Fruit fly (Drosophila melanogaster) whole organism, prepupa: ENCODE data around the gene CG31064.

ENCODE experiments used
- Blimp-1 ChIP-seq: fragments of 200-800 bp; sonication (Bioruptor generic); optimal IDR thresholded peaks from 3 replicates; lab custom pipeline; 2017; ENCODE audit warnings: missing biosample characterization, missing genetic modification characterization, mild to moderate bottlenecking, moderate library complexity, missing genetic modification reagents
- CG10631 ChIP-seq: fragments of 200-800 bp; sonication (Bioruptor generic); optimal IDR thresholded peaks from 2 replicates; lab custom pipeline; 2016; ENCODE audit warnings: missing biosample characterization, missing genetic modification characterization
- CG11762 ChIP-seq: fragments of 200-800 bp; sonication (Bioruptor generic); optimal IDR thresholded peaks from 3 replicates; lab custom pipeline; 2016; ENCODE audit warnings: missing biosample characterization, missing genetic modification characterization; ENCODE audit not compliant: insufficient read depth
- CG11902 ChIP-seq: fragments of 200-800 bp; sonication (Bioruptor generic); optimal IDR thresholded peaks from 3 replicates; lab custom pipeline; 2016; ENCODE audit warnings: missing biosample characterization, missing genetic modification characterization
- CG15336 ChIP-seq: fragments of 200-800 bp; sonication (Bioruptor generic); IDR thresholded peaks from 2 replicates; pipeline ENCODE4 v1.3.6; 2022; ENCODE audit warnings: missing biosample characterization, missing genetic modification characterization
- CG1621 ChIP-seq: fragments of 200-800 bp; sonication (Bioruptor generic); optimal IDR thresholded peaks from 3 replicates; lab custom pipeline; 2018; ENCODE audit warnings: missing biosample characterization, mild to moderate bottlenecking, missing genetic modification characterization
- CG3032 ChIP-seq: fragments of 200-800 bp; optimal IDR thresholded peaks from 2 replicates; lab custom pipeline; 2019; ENCODE audit warnings: missing biosample characterization, mild to moderate bottlenecking, missing genetic modification characterization, moderate library complexity
- CG31627 ChIP-seq: fragments of 200-800 bp; sonication (Bioruptor generic); optimal IDR thresholded peaks from 3 replicates; lab custom pipeline; 2016; ENCODE audit warnings: missing biosample characterization, missing genetic modification characterization
- CG34406 ChIP-seq: fragments of 200-800 bp; sonication (Bioruptor generic); optimal IDR thresholded peaks from 3 replicates; lab custom pipeline; 2016; ENCODE audit warnings: missing biosample characterization, missing genetic modification characterization
- CG3919 ChIP-seq: fragments of 200-800 bp; sonication (Bioruptor generic); optimal IDR thresholded peaks from 3 replicates; lab custom pipeline; 2016; ENCODE audit warnings: missing biosample characterization, missing genetic modification characterization
- CG4318 ChIP-seq: fragments of 200-800 bp; sonication (Bioruptor generic); optimal IDR thresholded peaks from 3 replicates; lab custom pipeline; 2017; ENCODE audit warnings: missing biosample characterization, mild to moderate bottlenecking, missing genetic modification characterization
- CG6163 ChIP-seq: fragments of 200-800 bp; sonication (Bioruptor generic); IDR thresholded peaks from 3 replicates; pipeline ENCODE4 v1.3.6; 2022; ENCODE audit warnings: missing biosample characterization, missing genetic modification characterization
- CG6792 ChIP-seq: fragments of 200-800 bp; sonication (Bioruptor generic); optimal IDR thresholded peaks from 3 replicates; lab custom pipeline; 2016; ENCODE audit warnings: missing biosample characterization, missing genetic modification characterization
- CG6808 ChIP-seq: fragments of 200-800 bp; sonication (Bioruptor generic); optimal IDR thresholded peaks from 3 replicates; lab custom pipeline; 2017; ENCODE audit warnings: missing biosample characterization, missing genetic modification characterization, mild to moderate bottlenecking, moderate library complexity, missing genetic modification reagents
- CG6854 ChIP-seq: fragments of 200-800 bp; sonication (Bioruptor generic); optimal IDR thresholded peaks from 2 replicates; lab custom pipeline; 2017; ENCODE audit warnings: missing biosample characterization, mild to moderate bottlenecking, missing genetic modification characterization
- CG7368 ChIP-seq: fragments of 200-800 bp; sonication (Bioruptor generic); optimal IDR thresholded peaks from 3 replicates; lab custom pipeline; 2016; ENCODE audit warnings: missing biosample characterization, missing genetic modification characterization
- CG8119 ChIP-seq: fragments of 200-800 bp; sonication (Bioruptor generic); IDR thresholded peaks from 3 replicates; pipeline ENCODE4 v1.3.6; 2022; ENCODE audit warnings: missing biosample characterization, missing genetic modification characterization
- CG8319 ChIP-seq: fragments of 200-800 bp; sonication (Bioruptor generic); optimal IDR thresholded peaks from 3 replicates; lab custom pipeline; 2016; ENCODE audit warnings: missing biosample characterization, missing genetic modification characterization
- Eip75B ChIP-seq: fragments of 200-800 bp; sonication (Bioruptor generic); optimal IDR thresholded peaks from 3 replicates; lab custom pipeline; 2016; ENCODE audit warnings: missing biosample characterization, missing genetic modification characterization
- Eip78C ChIP-seq: fragments of 200-800 bp; sonication (Bioruptor generic); peaks from one replicate; lab custom pipeline; 2016; ENCODE audit warnings: missing biosample characterization, missing genetic modification characterization
- Eip93F ChIP-seq: fragments of 200-800 bp; sonication (Bioruptor generic); optimal IDR thresholded peaks from 2 replicates; lab custom pipeline; 2016; ENCODE audit warnings: missing biosample characterization, mild to moderate bottlenecking, missing genetic modification characterization
- Ets21C ChIP-seq: fragments of 200-800 bp; sonication (Bioruptor generic); optimal IDR thresholded peaks from 3 replicates; lab custom pipeline; 2016; ENCODE audit warnings: missing biosample characterization, missing genetic modification characterization
- Gug ChIP-seq: fragments of 200-800 bp; sonication (Bioruptor generic); IDR thresholded peaks from 2 replicates; pipeline ENCODE4 v1.3.6; 2022; ENCODE audit warnings: missing biosample characterization, missing genetic modification characterization
- Hr38 ChIP-seq: sonication (Bioruptor generic); optimal IDR thresholded peaks from 2 replicates; lab custom pipeline; 2016; ENCODE audit warnings: missing biosample characterization, missing genetic modification characterization
- Hr39 ChIP-seq: fragments of 200-800 bp; sonication (Bioruptor generic); optimal IDR thresholded peaks from 2 replicates; lab custom pipeline; 2016; ENCODE audit warnings: missing biosample characterization, missing genetic modification characterization
- Hr4 ChIP-seq: fragments of 200-800 bp; sonication (Bioruptor generic); optimal IDR thresholded peaks from 3 replicates; lab custom pipeline; 2016; ENCODE audit warnings: missing biosample characterization, missing genetic modification characterization
- Met ChIP-seq: fragments of 200-800 bp; sonication (Bioruptor generic); optimal IDR thresholded peaks from 3 replicates; lab custom pipeline; 2016; ENCODE audit warnings: missing biosample characterization, missing genetic modification characterization
- Smox ChIP-seq: fragments of 200-800 bp; sonication (Bioruptor generic); optimal IDR thresholded peaks from 3 replicates; lab custom pipeline; 2016; ENCODE audit warnings: missing biosample characterization, missing genetic modification characterization
- Sox14 ChIP-seq: fragments of 200-800 bp; sonication (Bioruptor generic); optimal IDR thresholded peaks from 3 replicates; lab custom pipeline; 2016; ENCODE audit warnings: missing biosample characterization, missing genetic modification characterization
- Sox15 ChIP-seq: fragments of 200-800 bp; sonication (Bioruptor generic); optimal IDR thresholded peaks from 3 replicates; lab custom pipeline; 2016; ENCODE audit warnings: missing biosample characterization, missing genetic modification characterization
- achi ChIP-seq: fragments of 200-800 bp; sonication (Bioruptor generic); optimal IDR thresholded peaks from 3 replicates; lab custom pipeline; 2016; ENCODE audit warnings: missing biosample characterization, missing genetic modification characterization
- acj6 ChIP-seq: fragments of 200-800 bp; sonication (Bioruptor generic); optimal IDR thresholded peaks from 3 replicates; lab custom pipeline; 2016; ENCODE audit warnings: missing biosample characterization, missing genetic modification characterization
- cyc ChIP-seq: fragments of 200-800 bp; sonication (Bioruptor generic); optimal IDR thresholded peaks from 3 replicates; lab custom pipeline; 2016; ENCODE audit warnings: missing biosample characterization, missing genetic modification characterization
- esn ChIP-seq: fragments of 200-800 bp; sonication (Bioruptor generic); optimal IDR thresholded peaks from 2 replicates; lab custom pipeline; 2016; ENCODE audit warnings: missing biosample characterization, mild to moderate bottlenecking, missing genetic modification characterization, moderate library complexity
- fd59A ChIP-seq: fragments of 200-800 bp; sonication (Bioruptor generic); optimal IDR thresholded peaks from 2 replicates; lab custom pipeline; 2017; ENCODE audit warnings: missing biosample characterization, mild to moderate bottlenecking, missing genetic modification characterization, missing genetic modification reagents
- fd85E ChIP-seq: fragments of 200-800 bp; sonication (Bioruptor generic); optimal IDR thresholded peaks from 3 replicates; lab custom pipeline; 2016; ENCODE audit warnings: missing biosample characterization, missing genetic modification characterization
- fkh ChIP-seq: fragments of 200-800 bp; sonication (Bioruptor generic); optimal IDR thresholded peaks from 3 replicates; lab custom pipeline; 2017; ENCODE audit warnings: missing biosample characterization, mild to moderate bottlenecking, missing genetic modification characterization, moderate library complexity
- net ChIP-seq: fragments of 200-800 bp; sonication (Bioruptor generic); optimal IDR thresholded peaks from 3 replicates; lab custom pipeline; 2016; ENCODE audit warnings: missing biosample characterization, missing genetic modification characterization
- ss ChIP-seq, 2 experiments: fragments of 200-800 bp; sonication (Bioruptor generic); optimal IDR thresholded peaks; 2 replicates in 1 of 2; 3 replicates in 1 of 2; lab custom pipeline; 2017 to 2018; ENCODE audit warnings: mild to moderate bottlenecking in 2 of 2, missing biosample characterization in 2 of 2, missing genetic modification characterization in 2 of 2, moderate library complexity in 1 of 2
- svp ChIP-seq: fragments of 200-800 bp; sonication (Bioruptor generic); peaks from one replicate; lab custom pipeline; 2016; ENCODE audit warnings: missing biosample characterization, missing genetic modification characterization
- topi ChIP-seq: fragments of 200-800 bp; sonication (Bioruptor generic); optimal IDR thresholded peaks from 3 replicates; lab custom pipeline; 2016; ENCODE audit warnings: missing biosample characterization, missing genetic modification characterization
- vri ChIP-seq: fragments of 200-800 bp; sonication (Bioruptor generic); optimal IDR thresholded peaks from 3 replicates; lab custom pipeline; 2016; ENCODE audit warnings: missing biosample characterization, mild to moderate bottlenecking, missing genetic modification characterization

Gene CG31064

dm6 chr3R:27204694-27205414 lies 34.0 kb downstream of the CG31064 start (continued):
- TF ChIP-seq acj6 (GFP tag; lab: Kevin White, UChicago) (peak; percentile 26), achi (peak; percentile 41), CG31627 (GFP tag; lab: Kevin White, UChicago) (no peak), Sox14 (GFP tag; lab: Kevin White, UChicago) (no peak), fd59A (GFP tag; lab: Kevin White, UChicago) (peak; percentile 42), CG6808 (GFP tag; lab: Kevin White, UChicago) (peak; percentile 55), CG15336 (GFP tag; lab: Robert Waterston, UW) (no peak)

- peak in 1 of 2 experiments; percentile 60 for TF ChIP-seq ss (GFP tag; optimal IDR thresholded peaks at IDR 0.05; lab: Kevin White, UChicago)
- no peak for TF ChIP-seq CG8319
- peak; percentile 60 for TF ChIP-seq Eip78C
Measured at dm6 chr3R:27203856-27204255, 35.0 kb downstream of the CG31064 start.

DNA sequence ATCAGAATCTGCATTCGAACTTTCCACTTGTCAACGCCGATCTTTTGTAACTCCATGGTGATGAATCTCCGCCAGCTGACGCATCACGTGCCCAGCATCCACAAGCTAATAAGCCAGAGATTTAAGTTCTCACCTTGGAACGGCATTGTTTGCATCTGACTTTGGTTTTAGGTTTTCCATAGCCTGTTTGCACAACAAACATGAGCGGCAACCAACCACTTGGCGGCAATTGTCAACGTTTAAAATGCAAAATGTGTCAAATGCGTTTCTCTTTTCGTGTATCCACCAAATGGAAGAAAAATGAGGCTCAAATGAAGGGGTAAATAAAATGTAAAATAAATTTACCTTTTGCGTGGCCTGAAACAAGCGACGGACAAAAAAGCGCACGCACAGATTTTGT lies 36.6 kb downstream of the CG31064 start:
- TF ChIP-seq vri (no peak), fkh (peak; percentile 34), Gug (GFP tag; lab: Robert Waterston, UW) (no peak), CG6854 (GFP tag; lab: Kevin White, UChicago) (no peak)

DNA sequence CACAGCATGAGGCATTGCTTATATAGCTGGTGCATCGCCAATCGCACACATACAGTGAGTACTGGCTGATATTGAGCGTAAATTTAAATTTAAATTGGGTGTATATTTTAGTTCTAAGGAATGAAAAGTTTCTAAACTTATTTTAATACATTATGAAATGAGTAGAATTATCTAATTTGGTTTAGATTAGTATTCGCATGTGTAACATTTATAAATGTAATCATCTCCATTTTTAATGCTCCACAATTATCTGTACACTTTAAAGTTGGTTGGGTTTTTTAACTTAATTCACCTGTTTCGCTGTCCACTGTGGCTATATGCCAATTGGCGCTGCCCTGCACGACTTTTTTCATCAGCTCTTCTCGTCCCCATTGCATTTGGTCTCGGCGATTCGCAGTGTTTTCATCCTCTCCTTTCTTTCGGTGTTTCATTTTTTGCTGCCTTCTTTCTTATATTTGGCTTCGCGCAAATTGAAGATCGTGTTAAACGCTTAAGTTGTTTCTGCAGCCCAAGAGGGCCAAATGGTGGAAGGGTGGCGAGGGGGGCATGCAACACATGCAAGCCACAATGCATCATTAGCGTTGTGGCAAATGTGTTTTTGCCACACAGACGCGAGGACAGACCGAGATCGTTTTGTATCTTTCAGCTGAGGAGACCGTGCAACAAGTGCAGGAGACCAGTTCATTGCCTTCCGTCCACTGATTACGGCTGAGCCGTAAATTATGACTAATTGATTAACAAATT lies 37.2 kb downstream of the CG31064 start:
- peak; percentile 65 for TF ChIP-seq CG34406 (GFP tag; lab: Kevin White, UChicago)
- TF ChIP-seq Blimp-1 (GFP tag; lab: Kevin White, UChicago), result peak; percentile 44
- TF ChIP-seq CG6808 (GFP tag; lab: Kevin White, UChicago), result peak; percentile 89
- peak; percentile 53 for TF ChIP-seq net (GFP tag; lab: Kevin White, UChicago)
- TF ChIP-seq CG1621 (tag; lab: Kevin White, UChicago), result peak; percentile 12
- TF ChIP-seq CG4318, result peak; percentile 11
- peak; percentile 22 for TF ChIP-seq Hr39
- peak; percentile 32 for TF ChIP-seq Sox14 (GFP tag; lab: Kevin White, UChicago)
- peak; percentile 90 for TF ChIP-seq CG3032 (tag; lab: Kevin White, UChicago)
- no peak for TF ChIP-seq Eip93F (GFP tag; lab: Kevin White, UChicago)
- peak; percentile 48 for TF ChIP-seq topi (GFP tag; lab: Kevin White, UChicago)
- TF ChIP-seq Ets21C (GFP tag; lab: Kevin White, UChicago), result peak; percentile 18
- TF ChIP-seq fkh, result no peak
- peak; percentile 63 for TF ChIP-seq Smox (GFP tag; lab: Kevin White, UChicago)
- no peak for TF ChIP-seq Hr38 (GFP tag; lab: Kevin White, UChicago)
- TF ChIP-seq Gug (GFP tag; lab: Robert Waterston, UW), result no peak
- TF ChIP-seq acj6 (GFP tag; lab: Kevin White, UChicago), result peak; percentile 75
- peak; percentile 37 for TF ChIP-seq fd85E (GFP tag; lab: Kevin White, UChicago)
- peak; percentile 62 for TF ChIP-seq Eip75B
- peak; percentile 92 for TF ChIP-seq Eip78C
- TF ChIP-seq CG7368 (GFP tag; lab: Kevin White, UChicago), result peak; percentile 28
- TF ChIP-seq esn, result peak; percentile 76
- TF ChIP-seq CG8119 (GFP tag; lab: Robert Waterston, UW), result peak; percentile 69
- peak; percentile 79 for TF ChIP-seq fd59A (GFP tag; lab: Kevin White, UChicago)
- TF ChIP-seq CG6792, result peak; percentile 65
- TF ChIP-seq CG11902 (GFP tag; lab: Kevin White, UChicago), result peak; percentile 25
- peak; percentile 82 for TF ChIP-seq Met (GFP tag; lab: Kevin White, UChicago)
- peak; percentile 75 for TF ChIP-seq CG3919 (GFP tag; lab: Kevin White, UChicago)
- TF ChIP-seq CG10631 (GFP tag; lab: Kevin White, UChicago), result peak; percentile 82
- TF ChIP-seq CG15336 (GFP tag; lab: Robert Waterston, UW), result peak; percentile 36; the same call in 1 of the 2 replicates
- peak; percentile 63 for TF ChIP-seq CG11762
- peak; percentile 35 for TF ChIP-seq Sox15 (GFP tag; lab: Kevin White, UChicago)
- peak; percentile 33 for TF ChIP-seq CG31627 (GFP tag; lab: Kevin White, UChicago)
- peak; percentile 15 for TF ChIP-seq Hr4 (GFP tag; lab: Kevin White, UChicago)
- peak; percentile 81 for TF ChIP-seq svp
- peak; percentile 62; the same call in 2 of the 3 replicates for TF ChIP-seq CG6163
- TF ChIP-seq cyc (GFP tag; lab: Kevin White, UChicago), result peak; percentile 71
